Fruit fly (Drosophila melanogaster) S2 (cell line): ENCODE results near the gene CG7239.
A peak's percentile ranks its signal among the peaks of the same experiment; 100 is the strongest.

Source experiments
- CG8478 ChIP-seq: fragments of >200 bp; optimal IDR thresholded peaks from 2 replicates; lab custom pipeline; 2018
- CTCF ChIP-seq, 2 experiments: fragments of >200 bp; optimal IDR thresholded peaks; 2 replicates each; lab custom pipeline; 2018

CG7239 gene

dm6 chr2L:5798629-5799028 is 3.4 kb upstream of the CG7239 start:
- TF ChIP-seq CG8478 (lab: Kevin White, UChicago) (no peak), CTCF (optimal IDR thresholded peaks at IDR 0.05; lab: Kevin White, UChicago) (no peak)

- TF ChIP-seq CTCF (optimal IDR thresholded peaks at IDR 0.05; lab: Kevin White, UChicago) (peak; percentile 64 to 66), CG8478 (lab: Kevin White, UChicago) (no peak)
Observed at dm6 chr2L:5799435-5800387, 2.3 kb upstream of the CG7239 start, which contains the start of gene CG9171. Gene CG9171, minus strand, starts transcription at chr2L:5800253.

dm6 chr2L:5800388-5800748 is 1.7 kb upstream of the CG7239 start:
- no peak for TF ChIP-seq CTCF (optimal IDR thresholded peaks at IDR 0.05; lab: Kevin White, UChicago)
- TF ChIP-seq CG8478 (lab: Kevin White, UChicago): no peak

dm6 chr2L:5804077-5804476 is 2.1 kb downstream of the CG7239 start:
- no peak for TF ChIP-seq CG8478 (lab: Kevin White, UChicago)
- TF ChIP-seq CTCF (optimal IDR thresholded peaks at IDR 0.05; lab: Kevin White, UChicago): no peak

- no peak for TF ChIP-seq CTCF (optimal IDR thresholded peaks at IDR 0.05; lab: Kevin White, UChicago)
- no peak for TF ChIP-seq CG8478 (lab: Kevin White, UChicago)
Observed at dm6 chr2L:5805091-5805817, 3.2 kb downstream of the CG7239 start, which contains the start of gene CG11034. Gene CG11034, plus strand, starts transcription at chr2L:5805395.

- TF ChIP-seq CG8478 (lab: Kevin White, UChicago): no peak
- no peak for TF ChIP-seq CTCF (optimal IDR thresholded peaks at IDR 0.05; lab: Kevin White, UChicago)
Observed at dm6 chr2L:5811274-5811673, 9.3 kb downstream of the CG7239 start, which contains the start of gene CG43307. Gene CG43307, plus strand, starts transcription at chr2L:5811574.

- TF ChIP-seq CTCF (optimal IDR thresholded peaks at IDR 0.05; lab: Kevin White, UChicago): no peak
- no peak for TF ChIP-seq CG8478 (lab: Kevin White, UChicago)
Observed at dm6 chr2L:5818343-5818742, 16.3 kb downstream of the CG7239 start, which contains the start of gene COX6CL. Gene COX6CL, minus strand, starts transcription at chr2L:5818443.

dm6 chr2L:5820930-5821329 is 18.9 kb downstream of the CG7239 start:
- TF ChIP-seq CTCF (optimal IDR thresholded peaks at IDR 0.05; lab: Kevin White, UChicago) (no peak), CG8478 (lab: Kevin White, UChicago) (no peak)

- no peak for TF ChIP-seq CG8478 (lab: Kevin White, UChicago)
- no peak for TF ChIP-seq CTCF (optimal IDR thresholded peaks at IDR 0.05; lab: Kevin White, UChicago)
Observed at dm6 chr2L:5823704-5824103, 21.7 kb downstream of the CG7239 start, which contains the start of gene TrissinR. Gene TrissinR, plus strand, starts transcription at chr2L:5824004.
